Fruit fly (Drosophila melanogaster) whole organism, embryonic: Measurements from ENCODE around the gene CG7806.

Experiments used
- CG10274 ChIP-seq: fragments of 200-800 bp; sonication (Bioruptor generic); optimal IDR thresholded peaks from 3 replicates; lab custom pipeline; 2017; ENCODE audit warnings: missing biosample characterization, mild to moderate bottlenecking, missing genetic modification characterization
- CG10654 ChIP-seq: fragments of 200-800 bp; sonication (Bioruptor generic); optimal IDR thresholded peaks from 2 replicates; lab custom pipeline; 2016; ENCODE audit warnings: missing biosample characterization, missing genetic modification characterization
- CG11723 ChIP-seq: fragments of 200-800 bp; sonication (Bioruptor generic); optimal IDR thresholded peaks from 2 replicates; lab custom pipeline; 2017; ENCODE audit warnings: missing biosample characterization, mild to moderate bottlenecking, missing genetic modification characterization
- CG12219 ChIP-seq: fragments of 200-800 bp; sonication (Bioruptor generic); optimal IDR thresholded peaks from 3 replicates; lab custom pipeline; 2018; ENCODE audit warnings: missing biosample characterization, mild to moderate bottlenecking, missing genetic modification characterization
- CG13296 ChIP-seq: fragments of 200-800 bp; sonication (Bioruptor generic); optimal IDR thresholded peaks from 3 replicates; lab custom pipeline; 2018; ENCODE audit warnings: missing biosample characterization, mild to moderate bottlenecking, missing genetic modification characterization
- CG13624 ChIP-seq: fragments of 200-800 bp; sonication (Bioruptor generic); optimal IDR thresholded peaks from 2 replicates; lab custom pipeline; 2016; ENCODE audit warnings: missing biosample characterization, missing genetic modification characterization
- CG18262 ChIP-seq: fragments of 200-800 bp; optimal IDR thresholded peaks from 3 replicates; lab custom pipeline; 2019; ENCODE audit warnings: missing biosample characterization, mild to moderate bottlenecking, missing genetic modification characterization, moderate library complexity
- CG2199 ChIP-seq: fragments of 200-800 bp; sonication (Bioruptor generic); IDR thresholded peaks from 3 replicates; pipeline ENCODE4 v1.3.6; 2022; ENCODE audit warnings: missing biosample characterization, missing genetic modification characterization
- CG2678 ChIP-seq: fragments of 200-800 bp; sonication (Bioruptor generic); optimal IDR thresholded peaks from 3 replicates; lab custom pipeline; 2019; ENCODE audit warnings: missing biosample characterization, mild to moderate bottlenecking, missing genetic modification characterization, moderate library complexity
- CG34224 ChIP-seq: fragments of 200-800 bp; sonication (Bioruptor generic); IDR thresholded peaks from 3 replicates; pipeline ENCODE4 v1.3.6; 2022; ENCODE audit warnings: missing biosample characterization, missing genetic modification characterization; ENCODE audit not compliant: partially characterized antibody
- CG5180 ChIP-seq: fragments of 200-800 bp; sonication (Bioruptor generic); optimal IDR thresholded peaks from 3 replicates; lab custom pipeline; 2017; ENCODE audit warnings: missing biosample characterization, missing genetic modification characterization, mild to moderate bottlenecking, moderate library complexity, missing genetic modification reagents
- CG6791 ChIP-seq: fragments of 200-800 bp; sonication (Bioruptor generic); IDR thresholded peaks from 3 replicates; pipeline ENCODE4 v1.3.6; 2022; ENCODE audit warnings: missing biosample characterization, missing genetic modification characterization; ENCODE audit not compliant: partially characterized antibody
- CG8478 ChIP-seq: fragments of >200 bp; optimal IDR thresholded peaks from 2 replicates; lab custom pipeline; 2018
- CG9609 ChIP-seq: fragments of 200-800 bp; sonication (Bioruptor generic); optimal IDR thresholded peaks from 3 replicates; lab custom pipeline; 2016; ENCODE audit warnings: missing biosample characterization, missing genetic modification characterization
- CG9727 ChIP-seq: fragments of 200-800 bp; sonication (Bioruptor generic); optimal IDR thresholded peaks from 3 replicates; lab custom pipeline; 2017; ENCODE audit warnings: missing biosample characterization, mild to moderate bottlenecking, missing genetic modification characterization
- Dip3 ChIP-seq: fragments of 200-800 bp; sonication (Bioruptor generic); optimal IDR thresholded peaks from 3 replicates; lab custom pipeline; 2016; ENCODE audit warnings: missing biosample characterization, missing genetic modification characterization
- E2f2 ChIP-seq: fragments of 200-800 bp; sonication (Bioruptor generic); IDR thresholded peaks from 2 replicates; pipeline ENCODE4 v1.3.6; 2022; ENCODE audit warnings: missing biosample characterization, missing genetic modification characterization
- Ets97D ChIP-seq: fragments of 200-800 bp; sonication (Bioruptor generic); optimal IDR thresholded peaks from 3 replicates; lab custom pipeline; 2016; ENCODE audit warnings: missing biosample characterization, missing genetic modification characterization
- Fer3 ChIP-seq: fragments of 200-800 bp; sonication (Bioruptor generic); optimal IDR thresholded peaks from 2 replicates; lab custom pipeline; 2018; ENCODE audit warnings: missing biosample characterization, mild to moderate bottlenecking, missing genetic modification characterization, moderate library complexity
- HLHmδ ChIP-seq: fragments of 200-800 bp; sonication (Bioruptor generic); optimal IDR thresholded peaks from 2 replicates; lab custom pipeline; 2018; ENCODE audit warnings: missing biosample characterization, mild to moderate bottlenecking, missing genetic modification characterization, moderate library complexity
- Hey ChIP-seq: fragments of 200-800 bp; sonication (Bioruptor generic); optimal IDR thresholded peaks from 3 replicates; lab custom pipeline; 2018; ENCODE audit warnings: missing biosample characterization, mild to moderate bottlenecking, missing genetic modification characterization
- Hmr ChIP-seq: fragments of 200-800 bp; sonication (Bioruptor generic); optimal IDR thresholded peaks from 3 replicates; lab custom pipeline; 2017; ENCODE audit warnings: mild to moderate bottlenecking, missing biosample characterization, missing genetic modification reagents, missing genetic modification characterization
- Hmx ChIP-seq: fragments of 200-800 bp; sonication (Bioruptor generic); optimal IDR thresholded peaks from 2 replicates; lab custom pipeline; 2016; ENCODE audit warnings: missing biosample characterization, missing genetic modification characterization
- Hr51 ChIP-seq, 2 experiments: fragments of 200-800 bp; sonication (Bioruptor generic); optimal IDR thresholded peaks; 2 replicates in 1 of 2; 3 replicates in 1 of 2; lab custom pipeline; 2016 to 2018; ENCODE audit warnings: missing biosample characterization in 2 of 2, missing genetic modification characterization in 2 of 2, mild to moderate bottlenecking in 1 of 2, moderate library complexity in 1 of 2
- Hr78 ChIP-seq, 2 experiments: fragments of 200-800 bp in 1 of 2; fragments of >200 bp in 1 of 2; sonication (Bioruptor generic) in 1 of 2; optimal IDR thresholded peaks; 2 replicates each; lab custom pipeline; 2017 to 2019; ENCODE audit warnings: missing biosample characterization in 2 of 2, missing genetic modification characterization in 2 of 2, mild to moderate bottlenecking in 1 of 2, moderate library complexity in 1 of 2
- Lim3 ChIP-seq: fragments of 200-800 bp; sonication (Bioruptor generic); IDR thresholded peaks from 2 replicates; pipeline ENCODE4 v1.3.6; 2022; ENCODE audit warnings: missing biosample characterization, missing genetic modification characterization
- Max ChIP-seq: fragments of 200-800 bp; sonication (Bioruptor generic); optimal IDR thresholded peaks from 2 replicates; lab custom pipeline; 2016; ENCODE audit warnings: missing biosample characterization, mild to moderate bottlenecking, missing genetic modification characterization
- Oli ChIP-seq: fragments of 200-800 bp; sonication (Bioruptor generic); optimal IDR thresholded peaks from 2 replicates; lab custom pipeline; 2018; ENCODE audit warnings: missing biosample characterization, mild to moderate bottlenecking, missing genetic modification characterization, moderate library complexity
- Rfx ChIP-seq: fragments of 200-800 bp; sonication (Bioruptor generic); IDR thresholded peaks from 2 replicates; pipeline ENCODE4 v1.3.6; 2022; ENCODE audit warnings: missing biosample characterization, missing genetic modification characterization
- Rx ChIP-seq: fragments of 200-800 bp; sonication (Bioruptor generic); IDR thresholded peaks from 2 replicates; pipeline ENCODE4 v1.3.6; 2022; ENCODE audit warnings: missing biosample characterization, missing genetic modification characterization
- Stat92E ChIP-seq, 3 experiments: fragments of >200 bp in 2 of 3; fragments of 200-800 bp in 1 of 3; sonication (Bioruptor generic) in 1 of 3; optimal IDR thresholded peaks; 2 replicates each; lab custom pipeline; 2017 to 2019; ENCODE audit warnings: missing biosample characterization in 3 of 3, missing genetic modification characterization in 3 of 3, mild to moderate bottlenecking in 1 of 3, moderate library complexity in 1 of 3
- br ChIP-seq: fragments of >200 bp; optimal IDR thresholded peaks from 2 replicates; lab custom pipeline; 2017
- cato ChIP-seq: fragments of 200-800 bp; sonication (Bioruptor generic); optimal IDR thresholded peaks from 2 replicates; lab custom pipeline; 2016; ENCODE audit warnings: missing biosample characterization, missing genetic modification characterization, borderline replicate concordance
- croc ChIP-seq: fragments of 200-800 bp; sonication (Bioruptor generic); conservative IDR thresholded peaks from 3 replicates; pipeline ENCODE4 v1.3.6; 2022; ENCODE audit warnings: missing biosample characterization, missing genetic modification characterization
- emc ChIP-seq: fragments of 200-800 bp; sonication (Bioruptor generic); optimal IDR thresholded peaks from 2 replicates; lab custom pipeline; 2016; ENCODE audit warnings: missing biosample characterization, missing genetic modification characterization
- hbn ChIP-seq: fragments of 200-800 bp; sonication (Bioruptor generic); IDR thresholded peaks from 2 replicates; pipeline ENCODE4 v1.3.6; 2022; ENCODE audit warnings: missing biosample characterization, missing genetic modification characterization; ENCODE audit not compliant: partially characterized antibody
- ind ChIP-seq: fragments of 200-800 bp; sonication (Bioruptor generic); optimal IDR thresholded peaks from 3 replicates; lab custom pipeline; 2016; ENCODE audit warnings: missing biosample characterization, missing genetic modification characterization
- nerfin-1 ChIP-seq: fragments of 200-800 bp; sonication (Bioruptor generic); optimal IDR thresholded peaks from 3 replicates; lab custom pipeline; 2019; ENCODE audit warnings: missing biosample characterization, mild to moderate bottlenecking, missing genetic modification characterization, moderate library complexity
- nom ChIP-seq: fragments of 200-800 bp; sonication (Bioruptor generic); optimal IDR thresholded peaks from 2 replicates; lab custom pipeline; 2017; ENCODE audit warnings: missing biosample characterization, missing genetic modification characterization, mild to moderate bottlenecking, moderate library complexity, missing genetic modification reagents
- pan ChIP-seq, 4 experiments: fragments of >200 bp in 3 of 4; fragments of 200-800 bp in 1 of 4; sonication (Bioruptor generic) in 1 of 4; optimal IDR thresholded peaks in 3 of 4; IDR thresholded peaks in 1 of 4; 2 replicates each; pipeline versions ENCODE4 v1.3.6 to Lab custom; 2017 to 2022; ENCODE audit warnings: missing biosample characterization in 2 of 4, missing genetic modification characterization in 2 of 4, mixed read lengths in 1 of 4
- peb ChIP-seq: fragments of 200-800 bp; sonication (Bioruptor generic); IDR thresholded peaks from 2 replicates; pipeline ENCODE4 v1.3.6; 2022; ENCODE audit warnings: missing biosample characterization, missing genetic modification characterization
- rib ChIP-seq: fragments of 200-800 bp; sonication (Bioruptor generic); IDR thresholded peaks from 2 replicates; pipeline ENCODE4 v1.3.6; 2022; ENCODE audit warnings: missing biosample characterization, missing genetic modification characterization
- slou ChIP-seq: fragments of 200-800 bp; sonication (Bioruptor generic); optimal IDR thresholded peaks from 3 replicates; lab custom pipeline; 2016; ENCODE audit warnings: missing biosample characterization, missing genetic modification characterization
- stwl ChIP-seq: fragments of 200-800 bp; sonication (Bioruptor generic); optimal IDR thresholded peaks from 3 replicates; lab custom pipeline; 2018; ENCODE audit warnings: missing biosample characterization, mild to moderate bottlenecking, missing genetic modification characterization, moderate library complexity
- zen ChIP-seq: fragments of 200-800 bp; sonication (Bioruptor generic); optimal IDR thresholded peaks from 3 replicates; lab custom pipeline; 2018; ENCODE audit warnings: missing biosample characterization, mild to moderate bottlenecking, missing genetic modification characterization, moderate library complexity

CG7806 gene

DNA sequence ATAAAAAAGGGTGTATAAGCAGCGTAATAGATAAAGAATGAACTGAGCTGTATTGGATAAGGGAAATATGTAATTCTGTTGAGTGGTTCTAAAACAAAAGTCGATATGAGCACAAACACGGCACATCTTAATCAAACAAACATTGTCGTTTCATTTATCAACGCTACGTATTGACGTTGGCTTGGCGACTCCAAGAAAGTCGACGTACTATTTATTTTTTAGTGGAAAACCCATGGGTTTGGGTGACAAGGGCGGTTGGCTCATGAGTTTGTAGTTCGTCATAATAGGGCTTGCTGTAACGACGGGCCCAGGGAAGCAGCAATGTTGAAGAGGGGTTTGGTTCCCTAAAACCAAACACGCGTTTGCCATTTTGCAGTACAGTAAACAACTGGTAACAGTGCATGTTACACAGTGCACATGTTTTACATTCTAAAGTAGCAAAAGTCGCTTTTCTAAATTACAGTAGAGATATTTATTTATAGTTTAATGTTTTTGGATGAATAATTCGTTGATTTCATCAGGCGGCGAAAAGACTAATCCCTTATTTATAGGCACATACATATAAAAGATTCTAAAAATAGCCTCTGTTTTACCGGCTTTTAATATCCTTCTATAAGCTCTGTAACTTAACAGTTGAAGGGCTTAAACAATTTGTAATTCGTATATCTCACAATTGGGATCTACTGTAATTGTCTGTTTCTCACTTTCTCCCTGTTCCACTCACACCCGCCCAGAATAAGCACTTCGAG lies 50.2 kb downstream of the CG7806 start (continued):
- peak; percentile 43 for TF ChIP-seq CG18262 (tag; lab: Kevin White, UChicago)
- no peak for TF ChIP-seq Rfx (GFP tag; lab: Robert Waterston, UW)
- TF ChIP-seq peb (GFP tag; lab: Robert Waterston, UW), result no peak
- no peak for TF ChIP-seq Lim3
- no peak for TF ChIP-seq Rx
- TF ChIP-seq CG12219 (GFP tag; lab: Kevin White, UChicago), result no peak
- no peak for TF ChIP-seq pan (optimal IDR thresholded peaks at IDR 0.05; lab: Kevin White, UChicago)
- TF ChIP-seq pan (GFP tag; optimal IDR thresholded peaks at IDR 0.05 in 1 of 2, IDR thresholded peaks at IDR 0.05 in 1 of 2), result no peak
- TF ChIP-seq nerfin-1 (tag; lab: Kevin White, UChicago), result no peak
- peak in 1 of 2 experiments; percentile 7 for TF ChIP-seq Hr51 (GFP tag; optimal IDR thresholded peaks at IDR 0.05; lab: Kevin White, UChicago)
- peak; percentile 19 for TF ChIP-seq Ets97D
- TF ChIP-seq CG34224, result no peak
- no peak for TF ChIP-seq CG11723 (GFP tag; lab: Kevin White, UChicago)
- peak; percentile 43 for TF ChIP-seq Hmr
- no peak for TF ChIP-seq CG10654 (GFP tag; lab: Kevin White, UChicago)
- no peak for TF ChIP-seq Stat92E (GFP tag; optimal IDR thresholded peaks at IDR 0.05; lab: Kevin White, UChicago)
- TF ChIP-seq Hr78 (GFP tag; optimal IDR thresholded peaks at IDR 0.05; lab: Kevin White, UChicago), result no peak
- no peak for TF ChIP-seq rib
- peak; percentile 2 for TF ChIP-seq nom (GFP tag; lab: Kevin White, UChicago)
- TF ChIP-seq CG8478, result no peak
- no peak for TF ChIP-seq Oli
- TF ChIP-seq Dip3 (GFP tag; lab: Kevin White, UChicago), result peak; percentile 26
- TF ChIP-seq CG9727 (GFP tag; lab: Kevin White, UChicago), result peak; percentile 45
- TF ChIP-seq zen (tag; lab: Kevin White, UChicago), result no peak
- no peak for TF ChIP-seq emc (GFP tag; lab: Kevin White, UChicago)
- TF ChIP-seq CG9609 (GFP tag; lab: Kevin White, UChicago), result no peak
- no peak for TF ChIP-seq stwl (tag; lab: Kevin White, UChicago)
- TF ChIP-seq croc (GFP tag; lab: Robert Waterston, UW), result no peak
- no peak for TF ChIP-seq Hey (tag; lab: Kevin White, UChicago)
- TF ChIP-seq CG13296 (GFP tag; lab: Kevin White, UChicago), result no peak
- no peak for TF ChIP-seq br (lab: Kevin White, UChicago)
- TF ChIP-seq CG2678 (tag; lab: Kevin White, UChicago), result peak; percentile 52
- TF ChIP-seq ind, result peak; percentile 2
- peak; percentile 38; the same call in 1 of the 3 replicates for TF ChIP-seq CG2199
- TF ChIP-seq Hmx, result peak; percentile 19
- no peak for TF ChIP-seq cato (GFP tag; lab: Kevin White, UChicago)
- no peak for TF ChIP-seq CG10274
- TF ChIP-seq CG13624, result no peak
- TF ChIP-seq Fer3 (tag; lab: Kevin White, UChicago), result peak; percentile 16
- no peak for TF ChIP-seq E2f2 (GFP tag; lab: Robert Waterston, UW)
- TF ChIP-seq hbn (GFP tag; lab: Robert Waterston, UW), result no peak
- no peak for TF ChIP-seq CG5180 (GFP tag; lab: Kevin White, UChicago)
- TF ChIP-seq CG6791 (GFP tag; lab: Robert Waterston, UW), result no peak
- TF ChIP-seq slou (GFP tag; lab: Kevin White, UChicago), result no peak
- no peak for TF ChIP-seq HLHmδ
- peak; percentile 6 for TF ChIP-seq Max (GFP tag; lab: Kevin White, UChicago)
